Fruit fly (Drosophila melanogaster): ENCODE measurements around the gene Nf-YC.

- no peak for TF ChIP-seq CTCF (optimal IDR thresholded peaks at IDR 0.05)
- TF ChIP-seq CG8478 (optimal IDR thresholded peaks at IDR 0.05) = no peak
These were observed 41.9 kb downstream of the Nf-YC start for dm6 chrX:6778780-6779179.
